Worm (Caenorhabditis elegans): ENCODE measurements around the gene sri-28.
"Not testable (repeated sequence)": the region's sequence is repeated elsewhere in the genome, so short reads cannot be mapped to it uniquely, and the experiment has no call there.

DNA sequence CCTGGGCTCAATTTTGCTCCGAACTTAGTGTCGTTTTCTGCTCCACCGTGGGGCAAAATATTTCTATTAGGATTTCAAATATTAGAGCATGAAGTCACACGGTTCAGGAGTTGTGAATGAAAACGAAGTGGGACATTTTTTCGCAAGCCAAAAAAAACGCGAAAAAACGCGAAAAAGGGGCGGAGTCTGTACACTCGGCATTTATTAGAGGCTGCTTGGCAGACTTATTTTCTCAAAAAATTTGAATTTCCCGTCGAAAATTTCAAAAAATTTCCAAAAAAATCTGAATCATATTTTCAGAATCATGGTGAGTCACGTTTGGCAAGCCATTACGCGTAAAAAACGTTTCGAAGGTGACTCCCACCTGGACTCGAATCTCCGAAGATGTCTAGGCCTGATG, 16.0 kb upstream of the sri-28 start, which contains the start of gene B0454.6:
- not testable (repeated sequence) for TF ChIP-seq pha-4 (tag; optimal IDR thresholded peaks at IDR 0.05); ama-1 (optimal IDR thresholded peaks at IDR 0.05); nhr-11 (tag; optimal IDR thresholded peaks at IDR 0.05); nhr-28 (tag; optimal IDR thresholded peaks at IDR 0.05); nhr-77 (tag; optimal IDR thresholded peaks at IDR 0.05); elt-3 (tag; optimal IDR thresholded peaks at IDR 0.05); ceh-9 (tag; optimal IDR thresholded peaks at IDR 0.05); snpc-4 (tag; optimal IDR thresholded peaks at IDR 0.05)
